Worm (Caenorhabditis elegans): ENCODE data around the gene C49A9.9.

The C49A9.9 gene

ce11 chrIV:6210574-6210973 is 6.6 kb upstream of the C49A9.9 start, which contains the start of the genes ugt-24 and C49A9.6:
Gene ugt-24 (minus strand): TSS chrIV:6210720.
Gene C49A9.6 (plus strand): TSS chrIV:6210936.
- TF ChIP-seq C04F5.9 (tag; optimal IDR thresholded peaks at IDR 0.05) (no peak), lin-13 (GFP tag; optimal IDR thresholded peaks at IDR 0.05) (no peak), ceh-63 (GFP tag; optimal IDR thresholded peaks at IDR 0.05) (no peak), ztf-11 (tag; optimal IDR thresholded peaks at IDR 0.05) (no peak), elt-2 (tag; optimal IDR thresholded peaks at IDR 0.05) (peak; percentile 17), nhr-237 (tag; optimal IDR thresholded peaks at IDR 0.05) (no peak), lin-35 (GFP tag; optimal IDR thresholded peaks at IDR 0.05) (peak in 1 of 2 experiments; percentile 21), ces-1 (GFP tag; optimal IDR thresholded peaks at IDR 0.05) (no peak), nhr-85 (tag) (no peak), unc-62 (GFP tag; optimal IDR thresholded peaks at IDR 0.05) (no peak), fos-1 (tag; optimal IDR thresholded peaks at IDR 0.05) (no peak), hpl-2 (GFP tag; optimal IDR thresholded peaks at IDR 0.05) (no peak), nhr-28 (tag; optimal IDR thresholded peaks at IDR 0.05) (no peak), alr-1 (tag; optimal IDR thresholded peaks at IDR 0.05; ENCODE audit: borderline replicate concordance) (no peak), rnt-1 (tag; optimal IDR thresholded peaks at IDR 0.05) (no peak)

ce11 chrIV:6213403-6213802 is 3.8 kb upstream of the C49A9.9 start, which contains the start of gene C49A9.5:
Gene C49A9.5 (plus strand): TSS chrIV:6213673.
- TF ChIP-seq unc-86 (tag; optimal IDR thresholded peaks at IDR 0.05): no peak
- no peak for TF ChIP-seq irx-1 (tag; optimal IDR thresholded peaks at IDR 0.05)
- no peak for TF ChIP-seq alr-1 (tag; optimal IDR thresholded peaks at IDR 0.05; ENCODE audit: borderline replicate concordance)
- TF ChIP-seq mef-2 (tag; optimal IDR thresholded peaks at IDR 0.05): no peak
- no peak for TF ChIP-seq ets-5 (GFP tag; IDR thresholded peaks at IDR 0.05)
- no peak for TF ChIP-seq nhr-20 (tag; optimal IDR thresholded peaks at IDR 0.05)
- no peak for TF ChIP-seq sox-4 (tag; optimal IDR thresholded peaks at IDR 0.05)
- no peak for TF ChIP-seq tbx-2 (tag; optimal IDR thresholded peaks at IDR 0.05)
- no peak for TF ChIP-seq pag-3 (tag; optimal IDR thresholded peaks at IDR 0.05; ENCODE audit: borderline replicate concordance, insufficient read depth)
- TF ChIP-seq sptf-1 (tag; optimal IDR thresholded peaks at IDR 0.05): no peak

ce11 chrIV:6217503-6217902 is 331 bp downstream of the C49A9.9 start:
- TF ChIP-seq nhr-28 (tag; optimal IDR thresholded peaks at IDR 0.05) (no peak), dsc-1 (tag; optimal IDR thresholded peaks at IDR 0.05) (no peak), lin-15B (tag; optimal IDR thresholded peaks at IDR 0.05) (no peak)

ce11 chrIV:6219429-6219828 is 2.3 kb downstream of the C49A9.9 start, which contains the start of gene C49A9.4:
Gene C49A9.4 (plus strand): TSS chrIV:6219693.
- TF ChIP-seq elt-2 (tag; optimal IDR thresholded peaks at IDR 0.05) (peak; percentile 27), fkh-4 (tag; optimal IDR thresholded peaks at IDR 0.05; ENCODE audit: borderline replicate concordance) (no peak), hpl-2 (GFP tag; optimal IDR thresholded peaks at IDR 0.05) (peak; percentile 35), efl-1 (optimal IDR thresholded peaks at IDR 0.05) (no peak), efl-1 (GFP tag; optimal IDR thresholded peaks at IDR 0.05 in 1 of 2) (peak in 1 of 2 experiments; percentile 42), nhr-84 (tag; optimal IDR thresholded peaks at IDR 0.05) (no peak)

ce11 chrIV:6221878-6222277 is 4.7 kb downstream of the C49A9.9 start, which contains the start of gene C49A9.3:
Gene C49A9.3 (plus strand): TSS chrIV:6222089.
- TF ChIP-seq mep-1 (tag; optimal IDR thresholded peaks at IDR 0.05): no peak
- TF ChIP-seq elt-2 (tag; optimal IDR thresholded peaks at IDR 0.05): peak; percentile 51
- TF ChIP-seq ceh-82 (tag; optimal IDR thresholded peaks at IDR 0.05): no peak
- no peak for TF ChIP-seq isw-1 (GFP tag; IDR thresholded peaks at IDR 0.05)
- TF ChIP-seq sox-4 (tag; optimal IDR thresholded peaks at IDR 0.05): no peak
- no peak for TF ChIP-seq efl-1 (optimal IDR thresholded peaks at IDR 0.05)
- peak in 1 of 2 experiments; percentile 2 for TF ChIP-seq efl-1 (GFP tag; optimal IDR thresholded peaks at IDR 0.05 in 1 of 2)
- TF ChIP-seq hpl-2 (GFP tag; optimal IDR thresholded peaks at IDR 0.05): no peak

ce11 chrIV:6225143-6225542 is 8.0 kb downstream of the C49A9.9 start, which contains the start of gene C49A9.2:
Gene C49A9.2 (plus strand): TSS chrIV:6225443.
- TF ChIP-seq nhr-84 (tag; optimal IDR thresholded peaks at IDR 0.05): no peak
- no peak for TF ChIP-seq ceh-90 (tag; optimal IDR thresholded peaks at IDR 0.05)
- no peak for TF ChIP-seq mef-2 (tag; optimal IDR thresholded peaks at IDR 0.05)
- no peak for TF ChIP-seq hpl-2 (GFP tag; optimal IDR thresholded peaks at IDR 0.05)
- TF ChIP-seq jun-1 (tag; optimal IDR thresholded peaks at IDR 0.05): no peak
- TF ChIP-seq ceh-63 (GFP tag; optimal IDR thresholded peaks at IDR 0.05): no peak
- TF ChIP-seq aha-1 (tag; optimal IDR thresholded peaks at IDR 0.05): no peak
- TF ChIP-seq zip-4 (GFP tag; optimal IDR thresholded peaks at IDR 0.05): no peak
- no peak for TF ChIP-seq rnt-1 (tag; optimal IDR thresholded peaks at IDR 0.05)
- TF ChIP-seq unc-86 (tag; optimal IDR thresholded peaks at IDR 0.05): no peak
- TF ChIP-seq sox-4 (tag; optimal IDR thresholded peaks at IDR 0.05): no peak
- TF ChIP-seq snu-23 (GFP tag; optimal IDR thresholded peaks at IDR 0.05): no peak
- no peak for TF ChIP-seq dpl-1 (GFP tag; optimal IDR thresholded peaks at IDR 0.05)
- TF ChIP-seq C04F5.9 (tag; optimal IDR thresholded peaks at IDR 0.05): no peak
- TF ChIP-seq pqm-1 (tag; optimal IDR thresholded peaks at IDR 0.05): no peak

Data from whole organism, L1 larva.